Fruit fly (Drosophila melanogaster): ENCODE data around the gene CG32988.

Gene CG32988

DNA sequence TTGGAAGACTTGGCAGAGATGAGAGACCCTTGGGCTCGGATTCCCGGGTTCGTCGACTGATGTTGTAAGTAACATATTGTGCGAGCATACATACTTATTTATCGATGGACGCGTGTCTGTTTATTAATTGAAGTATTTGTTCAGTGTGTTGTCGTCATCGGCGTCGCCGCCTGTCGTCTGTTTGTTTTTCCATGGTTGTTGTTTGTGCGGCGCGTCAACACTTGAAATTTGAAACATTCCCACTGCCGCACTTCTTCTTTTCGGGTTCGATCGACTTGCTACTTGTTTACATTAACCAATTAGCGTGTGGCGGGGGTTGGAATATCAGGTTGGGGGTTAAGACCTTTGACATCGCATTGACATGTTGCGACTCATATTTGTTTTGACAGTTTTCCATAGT is 12.4 kb upstream of the CG32988 start (continued):
- peak; percentile 28 for TF ChIP-seq nmo (GFP tag; optimal IDR thresholded peaks at IDR 0.05)
- TF ChIP-seq sr (GFP tag; IDR thresholded peaks at IDR 0.05): 0 out of 3 replicates have a peak, but pooled peaks have one; percentile 20
- peak; percentile 9 for TF ChIP-seq trh (GFP tag; optimal IDR thresholded peaks at IDR 0.05)
- TF ChIP-seq repo (GFP tag; optimal IDR thresholded peaks at IDR 0.05): peak; percentile 53
- peak; percentile 90 for TF ChIP-seq odd (GFP tag; optimal IDR thresholded peaks at IDR 0.05)
- TF ChIP-seq CG2116 (GFP tag; optimal IDR thresholded peaks at IDR 0.05): peak; percentile 62
- peak; percentile 56 for TF ChIP-seq CG4328 (GFP tag; optimal IDR thresholded peaks at IDR 0.05)
- TF ChIP-seq CG1647 (GFP tag; optimal IDR thresholded peaks at IDR 0.05): no peak
- no peak for TF ChIP-seq CG9817 (tag; optimal IDR thresholded peaks at IDR 0.05)
- no peak for TF ChIP-seq br (optimal IDR thresholded peaks at IDR 0.05)
- no peak; the same call in 1 of the 2 replicates for TF ChIP-seq CG10959 (GFP tag; IDR thresholded peaks at IDR 0.05)
- peak in 1 of 2 experiments; percentile 68 for TF ChIP-seq bsh (GFP tag; optimal IDR thresholded peaks at IDR 0.05)
- TF ChIP-seq HLH3B (GFP tag; IDR thresholded peaks at IDR 0.05): peak; percentile 47; the same call in 1 of the 2 replicates
- TF ChIP-seq lov (optimal IDR thresholded peaks at IDR 0.05): no peak
- peak; percentile 68; the same call in 2 of the 3 replicates for TF ChIP-seq lov (GFP tag; IDR thresholded peaks at IDR 0.05)
- peak; percentile 35 for TF ChIP-seq bcd (GFP tag; optimal IDR thresholded peaks at IDR 0.05)
- peak; percentile 75 for TF ChIP-seq CG10209 (GFP tag; optimal IDR thresholded peaks at IDR 0.05)
- TF ChIP-seq CG5953 (GFP tag; IDR thresholded peaks at IDR 0.05): peak; percentile 14; the same call in 1 of the 2 replicates
- peak; percentile 54 for TF ChIP-seq btn (GFP tag; optimal IDR thresholded peaks at IDR 0.05)
- TF ChIP-seq CG6175 (GFP tag; IDR thresholded peaks at IDR 0.05): no peak
- peak; percentile 46 for TF ChIP-seq CG33213 (GFP tag; optimal IDR thresholded peaks at IDR 0.05)
- TF ChIP-seq Dll (GFP tag; IDR thresholded peaks at IDR 0.05; ENCODE audit: partially characterized antibody): no peak
- TF ChIP-seq vvl (GFP tag; IDR thresholded peaks at IDR 0.05): peak; percentile 27; the same call in 1 of the 2 replicates
- no peak for TF ChIP-seq Hr3 (GFP tag; optimal IDR thresholded peaks at IDR 0.05)
- no peak for TF ChIP-seq gsb (GFP tag; IDR thresholded peaks at IDR 0.05)
- TF ChIP-seq CG17802 (tag; optimal IDR thresholded peaks at IDR 0.05): no peak
- peak; percentile 23 for TF ChIP-seq Antp (GFP tag; optimal IDR thresholded peaks at IDR 0.05)
- peak; percentile 65 for TF ChIP-seq caup (GFP tag; optimal IDR thresholded peaks at IDR 0.05; ENCODE audit: severe bottlenecking)
- peak; percentile 55 for TF ChIP-seq CG11398 (GFP tag; optimal IDR thresholded peaks at IDR 0.05)
- no peak for TF ChIP-seq CG14860 (GFP tag; IDR thresholded peaks at IDR 0.05; ENCODE audit: partially characterized antibody)
- peak; percentile 77 for TF ChIP-seq CG2712 (tag; optimal IDR thresholded peaks at IDR 0.05)
- no peak for TF ChIP-seq crp (GFP tag; optimal IDR thresholded peaks at IDR 0.05)
- peak; percentile 39; the same call in 1 of the 2 replicates for TF ChIP-seq seq (GFP tag; IDR thresholded peaks at IDR 0.05)
- TF ChIP-seq Awh (GFP tag; IDR thresholded peaks at IDR 0.05): peak; percentile 73; the same call in 1 of the 2 replicates
- peak; percentile 73; the same call in 1 of the 2 replicates for TF ChIP-seq CG31441 (GFP tag; IDR thresholded peaks at IDR 0.05)
- TF ChIP-seq prd (optimal IDR thresholded peaks at IDR 0.05): no peak
- peak; percentile 43; the same call in 1 of the 3 replicates for TF ChIP-seq prd (GFP tag; IDR thresholded peaks at IDR 0.05)
- peak; percentile 40 for TF ChIP-seq CG8388 (GFP tag; optimal IDR thresholded peaks at IDR 0.05)
- TF ChIP-seq CG15696 (tag; optimal IDR thresholded peaks at IDR 0.05): peak; percentile 95
- no peak for TF ChIP-seq jigr1 (GFP tag; IDR thresholded peaks at IDR 0.05)
- TF ChIP-seq trem (tag; optimal IDR thresholded peaks at IDR 0.05): peak; percentile 70
- TF ChIP-seq en (GFP tag; optimal IDR thresholded peaks at IDR 0.05): no peak
- TF ChIP-seq Ravus (GFP tag; IDR thresholded peaks at IDR 0.05): no peak
- no peak for TF ChIP-seq danr (GFP tag; IDR thresholded peaks at IDR 0.05)
- peak; percentile 96 for TF ChIP-seq ac (GFP tag; optimal IDR thresholded peaks at IDR 0.05)
- peak; percentile 47 for TF ChIP-seq CG12104 (GFP tag; optimal IDR thresholded peaks at IDR 0.05)
- no peak for TF ChIP-seq CG2129 (GFP tag; IDR thresholded peaks at IDR 0.05; ENCODE audit: partially characterized antibody)
- no peak for TF ChIP-seq p53 (GFP tag; optimal IDR thresholded peaks at IDR 0.05)
- peak; percentile 71 for TF ChIP-seq wek (GFP tag; optimal IDR thresholded peaks at IDR 0.05)
- TF ChIP-seq D19A (tag; optimal IDR thresholded peaks at IDR 0.05): peak; percentile 60
- TF ChIP-seq CG9727 (GFP tag; optimal IDR thresholded peaks at IDR 0.05): peak; percentile 90
